Fruit fly (Drosophila melanogaster) whole organism, prepupa: Measurements from ENCODE around the gene Rh5.

Source experiments
- CG11902 ChIP-seq: fragments of 200-800 bp; sonication (Bioruptor generic); optimal IDR thresholded peaks from 3 replicates; lab custom pipeline; 2016; ENCODE audit warnings: missing biosample characterization, missing genetic modification characterization
- CG6276 ChIP-seq: fragments of 200-800 bp; sonication (Bioruptor generic); optimal IDR thresholded peaks from 2 replicates; lab custom pipeline; 2017; ENCODE audit warnings: missing biosample characterization, mild to moderate bottlenecking, missing genetic modification characterization
- CG6854 ChIP-seq: fragments of 200-800 bp; sonication (Bioruptor generic); optimal IDR thresholded peaks from 2 replicates; lab custom pipeline; 2017; ENCODE audit warnings: missing biosample characterization, mild to moderate bottlenecking, missing genetic modification characterization
- CG7368 ChIP-seq: fragments of 200-800 bp; sonication (Bioruptor generic); optimal IDR thresholded peaks from 3 replicates; lab custom pipeline; 2016; ENCODE audit warnings: missing biosample characterization, missing genetic modification characterization
- CG9139 ChIP-seq: fragments of 200-800 bp; sonication (Bioruptor generic); optimal IDR thresholded peaks from 3 replicates; lab custom pipeline; 2017; ENCODE audit warnings: missing biosample characterization, mild to moderate bottlenecking, missing genetic modification characterization
- Hr38 ChIP-seq: sonication (Bioruptor generic); optimal IDR thresholded peaks from 2 replicates; lab custom pipeline; 2016; ENCODE audit warnings: missing biosample characterization, missing genetic modification characterization
- Hr4 ChIP-seq: fragments of 200-800 bp; sonication (Bioruptor generic); optimal IDR thresholded peaks from 3 replicates; lab custom pipeline; 2016; ENCODE audit warnings: missing biosample characterization, missing genetic modification characterization
- achi ChIP-seq: fragments of 200-800 bp; sonication (Bioruptor generic); optimal IDR thresholded peaks from 3 replicates; lab custom pipeline; 2016; ENCODE audit warnings: missing biosample characterization, missing genetic modification characterization
- eg ChIP-seq: fragments of 200-800 bp; sonication (Bioruptor generic); IDR thresholded peaks from 3 replicates; pipeline ENCODE4 v1.3.6; 2022; ENCODE audit warnings: missing biosample characterization, missing genetic modification characterization
- fd59A ChIP-seq: fragments of 200-800 bp; sonication (Bioruptor generic); optimal IDR thresholded peaks from 2 replicates; lab custom pipeline; 2017; ENCODE audit warnings: missing biosample characterization, mild to moderate bottlenecking, missing genetic modification characterization, missing genetic modification reagents
- net ChIP-seq: fragments of 200-800 bp; sonication (Bioruptor generic); optimal IDR thresholded peaks from 3 replicates; lab custom pipeline; 2016; ENCODE audit warnings: missing biosample characterization, missing genetic modification characterization
- pdm3 ChIP-seq: fragments of 200-800 bp; sonication (Bioruptor generic); optimal IDR thresholded peaks from 3 replicates; lab custom pipeline; 2016; ENCODE audit warnings: missing biosample characterization, missing genetic modification characterization
- spab ChIP-seq: fragments of 200-800 bp; sonication (Bioruptor generic); optimal IDR thresholded peaks from 2 replicates; lab custom pipeline; 2017; ENCODE audit warnings: missing biosample characterization, mild to moderate bottlenecking, missing genetic modification characterization, missing genetic modification reagents
- topi ChIP-seq: fragments of 200-800 bp; sonication (Bioruptor generic); optimal IDR thresholded peaks from 3 replicates; lab custom pipeline; 2016; ENCODE audit warnings: missing biosample characterization, missing genetic modification characterization

- TF ChIP-seq CG6276 (GFP tag; lab: Kevin White, UChicago) (no peak), CG6854 (GFP tag; lab: Kevin White, UChicago) (no peak), pdm3 (GFP tag; lab: Kevin White, UChicago) (no peak), CG9139 (GFP tag; lab: Kevin White, UChicago) (no peak), Hr4 (GFP tag; lab: Kevin White, UChicago) (no peak), CG7368 (GFP tag; lab: Kevin White, UChicago) (no peak), spab (GFP tag; lab: Kevin White, UChicago) (no peak), Hr38 (no peak), CG11902 (no peak), eg (GFP tag; lab: Robert Waterston, UW) (no peak), achi (no peak), fd59A (GFP tag; lab: Kevin White, UChicago) (no peak), topi (GFP tag; lab: Kevin White, UChicago) (no peak), net (GFP tag; lab: Kevin White, UChicago) (no peak)
Measured at dm6 chr2L:12002051-12002450, 5.9 kb upstream of the Rh5 start, which contains the start of gene Hacd1.
